Worm (Caenorhabditis elegans) whole organism, L3 larva: ENCODE measurements around the gene M04C3.1.

Experiments
- aly-2 ChIP-seq: fragments of 150-350 bp; optimal IDR thresholded peaks from 2 replicates; lab custom pipeline; 2014; ENCODE audit warnings: missing biosample characterization, missing genetic modification characterization
- ama-1 ChIP-seq: fragments of 150-350 bp; optimal IDR thresholded peaks from 2 replicates; lab custom pipeline; 2018
- ceh-16 ChIP-seq: sonication (generic microtip); optimal IDR thresholded peaks from 2 replicates; lab custom pipeline; 2017; ENCODE audit warnings: missing biosample characterization, missing genetic modification characterization
- elt-2 ChIP-seq: sonication (generic microtip); optimal IDR thresholded peaks from 2 replicates; lab custom pipeline; 2016; ENCODE audit warnings: missing genetic modification reagents, mild to moderate bottlenecking, missing genetic modification characterization, missing compliant biosample characterization
- lin-15B ChIP-seq: fragments of 150-350 bp; optimal IDR thresholded peaks from 2 replicates; lab custom pipeline; 2014; ENCODE audit warnings: missing biosample characterization, missing genetic modification characterization
- mdl-1 ChIP-seq: fragments of 150-350 bp; optimal IDR thresholded peaks from 2 replicates; lab custom pipeline; 2014; ENCODE audit warnings: missing biosample characterization, missing genetic modification characterization
- nhr-12 ChIP-seq: fragments of 150-350 bp; optimal IDR thresholded peaks from 2 replicates; lab custom pipeline; 2014; ENCODE audit warnings: missing biosample characterization, missing genetic modification characterization
- nhr-28 ChIP-seq: fragments of 150-350 bp; optimal IDR thresholded peaks from 2 replicates; lab custom pipeline; 2014; ENCODE audit warnings: missing biosample characterization, missing genetic modification characterization
- pqm-1 ChIP-seq: fragments of 150-350 bp; optimal IDR thresholded peaks from 2 replicates; lab custom pipeline; 2017; ENCODE audit warnings: missing biosample characterization, missing genetic modification characterization, inconsistent platforms
- unc-62 ChIP-seq: fragments of 150-350 bp; sonication (generic microtip); optimal IDR thresholded peaks from 4 replicates; lab custom pipeline; 2014; ENCODE audit warnings: missing biosample characterization, missing genetic modification reagents, missing genetic modification characterization
- ztf-11 ChIP-seq: fragments of 150-350 bp; optimal IDR thresholded peaks from 2 replicates; lab custom pipeline; 2014; ENCODE audit warnings: missing biosample characterization, missing genetic modification characterization

- TF ChIP-seq ztf-11 (tag; lab: Kevin White, UChicago) (no peak), pqm-1 (tag; lab: Kevin White, UChicago) (no peak), ama-1 (lab: Kevin White, UChicago) (no peak), ceh-16 (tag; lab: Kevin White, UChicago) (no peak), lin-15B (tag; lab: Kevin White, UChicago) (no peak), unc-62 (GFP tag; lab: Kevin White, UChicago) (no peak), mdl-1 (tag; lab: Kevin White, UChicago) (no peak), aly-2 (tag; lab: Kevin White, UChicago) (no peak), nhr-28 (no peak), elt-2 (tag; lab: Kevin White, UChicago) (no peak), nhr-12 (tag; lab: Kevin White, UChicago) (no peak)
Measured at ce11 chrV:19490461-19490860, 45.1 kb upstream of the M04C3.1 start, which contains the start of gene Y43F8B.7.
